Worm (Caenorhabditis elegans) whole organism, L4 larva: ENCODE measurements around the gene spop-1.
A peak's percentile ranks its signal among the peaks of the same experiment; 100 is the strongest.

Experiments
- D1046.2 ChIP-seq: fragments of 200-800 bp; sonication (Bioruptor generic); IDR thresholded peaks from 2 replicates; pipeline ENCODE4 v1.3.6; 2022; ENCODE audit warnings: missing genetic modification characterization, missing compliant biosample characterization
- F10B5.3 ChIP-seq: sonication (generic microtip); optimal IDR thresholded peaks from 2 replicates; lab custom pipeline; 2016; ENCODE audit warnings: mild to moderate bottlenecking, missing genetic modification characterization, missing compliant biosample characterization
- F44E2.7 ChIP-seq: fragments of 200-800 bp; sonication (Bioruptor generic); IDR thresholded peaks from 2 replicates; pipeline ENCODE4 v2.1.2; 2022; ENCODE audit warnings: missing genetic modification characterization, missing compliant biosample characterization
- R02D3.7 ChIP-seq: fragments of 150-350 bp; sonication (generic microtip); optimal IDR thresholded peaks from 3 replicates; lab custom pipeline; 2014; ENCODE audit warnings: missing biosample characterization, missing genetic modification characterization
- Y105C5A.15 ChIP-seq: fragments of 200-800 bp; sonication (Bioruptor generic); IDR thresholded peaks from 2 replicates; pipeline ENCODE4 v1.3.6; 2022; ENCODE audit warnings: missing genetic modification characterization, missing compliant biosample characterization
- Y48G9A.11 ChIP-seq: fragments of 200-800 bp; sonication (Bioruptor generic); IDR thresholded peaks from 2 replicates; pipeline ENCODE4 v1.3.6; 2022; ENCODE audit warnings: missing genetic modification reagents, missing genetic modification characterization, missing compliant biosample characterization
- ZK337.2 ChIP-seq: fragments of 200-800 bp; sonication (Bioruptor generic); IDR thresholded peaks from 2 replicates; pipeline ENCODE4 v1.3.6; 2022; ENCODE audit warnings: missing genetic modification reagents, missing genetic modification characterization, missing compliant biosample characterization
- ZK546.5 ChIP-seq, 2 experiments: sonication (generic microtip); optimal IDR thresholded peaks; 2 replicates each; lab custom pipeline; 2017; ENCODE audit warnings: missing biosample characterization in 2 of 2, missing genetic modification characterization in 2 of 2
- aha-1 ChIP-seq: fragments of 150-350 bp; peaks from one replicate; lab custom pipeline; 2014; ENCODE audit warnings: missing biosample characterization, missing genetic modification characterization
- ceh-20 ChIP-seq: fragments of 200-800 bp; sonication (Bioruptor generic); IDR thresholded peaks from 2 replicates; pipeline ENCODE4 v1.3.6; 2022; ENCODE audit warnings: missing genetic modification reagents, missing genetic modification characterization, missing compliant biosample characterization
- ceh-44 ChIP-seq: fragments of 200-800 bp; sonication (Bioruptor generic); IDR thresholded peaks from 2 replicates; pipeline ENCODE4 v1.3.6; 2022; ENCODE audit warnings: missing genetic modification reagents, missing genetic modification characterization, missing compliant biosample characterization
- ctbp-1 ChIP-seq: fragments of 200-800 bp; sonication (Bioruptor generic); IDR thresholded peaks from 2 replicates; pipeline ENCODE4 v1.3.6; 2022; ENCODE audit warnings: missing genetic modification reagents, missing genetic modification characterization, missing compliant biosample characterization
- daf-12 ChIP-seq: fragments of 150-350 bp; optimal IDR thresholded peaks from 2 replicates; lab custom pipeline; 2014; ENCODE audit warnings: missing biosample characterization, missing genetic modification reagents, missing genetic modification characterization
- dmd-9 ChIP-seq: fragments of 200-800 bp; sonication (Bioruptor generic); IDR thresholded peaks from 2 replicates; pipeline ENCODE4 v1.3.6; 2022; ENCODE audit warnings: missing genetic modification reagents, missing genetic modification characterization, missing compliant biosample characterization
- dve-1 ChIP-seq: sonication (generic microtip); optimal IDR thresholded peaks from 2 replicates; lab custom pipeline; 2017; ENCODE audit warnings: antibody characterized with exemption, mild to moderate bottlenecking, missing genetic modification characterization, missing compliant biosample characterization; ENCODE audit not compliant: insufficient read depth
- egl-43 ChIP-seq: fragments of 200-800 bp; sonication (Bioruptor generic); IDR thresholded peaks from 2 replicates; pipeline ENCODE4 v1.3.6; 2022; ENCODE audit warnings: missing genetic modification reagents, missing genetic modification characterization, missing compliant biosample characterization
- fkh-10 ChIP-seq: fragments of 150-350 bp; optimal IDR thresholded peaks from 2 replicates; lab custom pipeline; 2014; ENCODE audit warnings: missing biosample characterization, missing genetic modification reagents, missing genetic modification characterization
- fos-1 ChIP-seq: fragments of 150-350 bp; optimal IDR thresholded peaks from 2 replicates; lab custom pipeline; 2014; ENCODE audit warnings: missing biosample characterization, missing genetic modification characterization
- gei-8 ChIP-seq: fragments of 200-800 bp; sonication (Bioruptor generic); optimal IDR thresholded peaks from 2 replicates; lab custom pipeline; 2018; ENCODE audit warnings: mild to moderate bottlenecking, missing genetic modification characterization, missing compliant biosample characterization
- hif-1 ChIP-seq, 2 experiments: sonication (generic microtip); optimal IDR thresholded peaks; 2 replicates each; lab custom pipeline; 2016 to 2017; ENCODE audit warnings: missing compliant biosample characterization in 2 of 2, missing genetic modification characterization in 2 of 2, missing genetic modification reagents in 2 of 2, missing genotype in 2 of 2, mild to moderate bottlenecking in 1 of 2
- hlh-11 ChIP-seq: fragments of 200-800 bp; sonication (Bioruptor generic); optimal IDR thresholded peaks from 2 replicates; lab custom pipeline; 2018; ENCODE audit warnings: mild to moderate bottlenecking, missing genetic modification characterization, missing compliant biosample characterization
- hlh-30 ChIP-seq: sonication (generic microtip); optimal IDR thresholded peaks from 2 replicates; lab custom pipeline; 2017; ENCODE audit warnings: antibody characterized with exemption, mild to moderate bottlenecking, missing genetic modification characterization, missing compliant biosample characterization; ENCODE audit not compliant: insufficient read depth
- lim-7 ChIP-seq: fragments of 200-800 bp; sonication (Bioruptor generic); IDR thresholded peaks from 2 replicates; pipeline ENCODE4 v1.3.6; 2022; ENCODE audit warnings: missing genetic modification characterization, missing compliant biosample characterization
- lin-29 ChIP-seq: fragments of 200-800 bp; sonication (Bioruptor generic); IDR thresholded peaks from 2 replicates; pipeline ENCODE4 v1.3.6; 2022; ENCODE audit warnings: missing genetic modification reagents, missing genetic modification characterization, missing compliant biosample characterization
- lin-39 ChIP-seq: fragments of 150-350 bp; optimal IDR thresholded peaks from 2 replicates; lab custom pipeline; 2014; ENCODE audit warnings: missing biosample characterization, missing genetic modification reagents, missing genetic modification characterization
- lsy-2 ChIP-seq, 2 experiments: fragments of 150-350 bp in 1 of 2; sonication (generic microtip) in 1 of 2; optimal IDR thresholded peaks; 2 replicates each; lab custom pipeline; 2014 to 2017; ENCODE audit warnings: missing biosample characterization in 2 of 2, missing genetic modification characterization in 2 of 2
- madf-5 ChIP-seq, 2 experiments: fragments of 200-800 bp; sonication (Bioruptor generic); IDR thresholded peaks; 2 replicates each; pipeline ENCODE4 v1.3.6; 2022; ENCODE audit warnings: missing compliant biosample characterization in 2 of 2, missing genetic modification characterization in 2 of 2
- madf-9 ChIP-seq: fragments of 200-800 bp; sonication (Bioruptor generic); conservative IDR thresholded peaks from 2 replicates; pipeline ENCODE4 v1.3.6; 2022; ENCODE audit warnings: missing genetic modification reagents, missing genetic modification characterization, missing compliant biosample characterization
- mdl-1 ChIP-seq, 2 experiments: fragments of 150-350 bp in 1 of 2; sonication (generic microtip) in 1 of 2; optimal IDR thresholded peaks; 2 replicates each; lab custom pipeline; 2014 to 2017; ENCODE audit warnings: missing biosample characterization in 2 of 2, missing genetic modification characterization in 2 of 2
- mdt-29 ChIP-seq: fragments of 200-800 bp; sonication (Bioruptor generic); IDR thresholded peaks from 2 replicates; pipeline ENCODE4 v1.3.6; 2022; ENCODE audit warnings: missing genetic modification reagents, missing genetic modification characterization, missing compliant biosample characterization
- mxl-3 ChIP-seq: fragments of 200-800 bp; sonication (Bioruptor generic); optimal IDR thresholded peaks from 2 replicates; lab custom pipeline; 2018; ENCODE audit warnings: mild to moderate bottlenecking, missing genetic modification characterization, missing compliant biosample characterization
- nhr-10 ChIP-seq: fragments of 150-350 bp; optimal IDR thresholded peaks from 2 replicates; lab custom pipeline; 2014; ENCODE audit warnings: missing biosample characterization, missing genetic modification characterization
- nhr-11 ChIP-seq: fragments of 150-350 bp; optimal IDR thresholded peaks from 2 replicates; lab custom pipeline; 2014; ENCODE audit warnings: missing biosample characterization, missing genetic modification characterization
- nhr-237 ChIP-seq: sonication (generic microtip); optimal IDR thresholded peaks from 2 replicates; lab custom pipeline; 2017; ENCODE audit warnings: missing biosample characterization, missing genetic modification characterization
- nhr-25 ChIP-seq: sonication (generic microtip); optimal IDR thresholded peaks from 2 replicates; lab custom pipeline; 2017; ENCODE audit warnings: missing genetic modification characterization, mild to moderate bottlenecking, missing compliant biosample characterization, antibody characterized with exemption, moderate library complexity, borderline replicate concordance; ENCODE audit not compliant: insufficient read depth
- nhr-48 ChIP-seq: sonication (generic microtip); optimal IDR thresholded peaks from 2 replicates; lab custom pipeline; 2016; ENCODE audit warnings: mild to moderate bottlenecking, missing genetic modification characterization, missing compliant biosample characterization
- nhr-6 ChIP-seq: fragments of 150-350 bp; optimal IDR thresholded peaks from 2 replicates; lab custom pipeline; 2014; ENCODE audit warnings: missing biosample characterization, missing genetic modification characterization
- nhr-76 ChIP-seq: fragments of 150-350 bp; optimal IDR thresholded peaks from 2 replicates; lab custom pipeline; 2014; ENCODE audit warnings: missing biosample characterization, missing genetic modification characterization
- nhr-77 ChIP-seq: fragments of 150-350 bp; optimal IDR thresholded peaks from 2 replicates; lab custom pipeline; 2014; ENCODE audit warnings: missing biosample characterization, missing genetic modification characterization
- saeg-2 ChIP-seq: fragments of 200-800 bp; sonication (Bioruptor generic); IDR thresholded peaks from 2 replicates; pipeline ENCODE4 v1.3.6; 2022; ENCODE audit warnings: missing genetic modification reagents, missing genetic modification characterization, missing compliant biosample characterization
- sdz-12 ChIP-seq: fragments of 200-800 bp; sonication (Bioruptor generic); optimal IDR thresholded peaks from 2 replicates; lab custom pipeline; 2018; ENCODE audit warnings: mild to moderate bottlenecking, missing genetic modification characterization, missing compliant biosample characterization
- snpc-1.2 ChIP-seq: fragments of 200-800 bp; sonication (Bioruptor generic); IDR thresholded peaks from 2 replicates; pipeline ENCODE4 v1.3.6; 2022; ENCODE audit warnings: missing genetic modification reagents, missing genetic modification characterization, missing compliant biosample characterization
- snpc-4 ChIP-seq: fragments of 150-350 bp; optimal IDR thresholded peaks from 2 replicates; lab custom pipeline; 2014; ENCODE audit warnings: missing biosample characterization, missing genetic modification characterization
- spr-1 ChIP-seq: sonication (generic microtip); optimal IDR thresholded peaks from 2 replicates; lab custom pipeline; 2016; ENCODE audit warnings: mild to moderate bottlenecking, missing genetic modification characterization, missing compliant biosample characterization
- unc-62 ChIP-seq, 3 experiments: fragments of 150-350 bp in 1 of 3; sonication (generic microtip); optimal IDR thresholded peaks in 2 of 3; peaks in 1 of 3; 1 replicate in 1 of 3; 2 replicates in 2 of 3; lab custom pipeline; 2014 to 2017; ENCODE audit warnings: missing biosample characterization in 3 of 3, missing genetic modification characterization in 3 of 3, missing genetic modification reagents in 3 of 3, missing genotype in 1 of 3
- zfp-2 ChIP-seq: sonication (generic microtip); optimal IDR thresholded peaks from 2 replicates; lab custom pipeline; 2016; ENCODE audit warnings: mild to moderate bottlenecking, missing genetic modification characterization, missing compliant biosample characterization
- zfp-3 ChIP-seq: fragments of 200-800 bp; sonication (Bioruptor generic); conservative IDR thresholded peaks from 2 replicates; pipeline ENCODE4 v1.3.6; 2022; ENCODE audit warnings: missing genetic modification reagents, missing genetic modification characterization, missing compliant biosample characterization
- ztf-11 ChIP-seq: fragments of 150-350 bp; optimal IDR thresholded peaks from 2 replicates; lab custom pipeline; 2014; ENCODE audit warnings: missing biosample characterization, missing genetic modification characterization

Gene spop-1

ce11 chrIII:10094538-10094937 is 3.3 kb downstream of the spop-1 start (continued):
- no peak for TF ChIP-seq hlh-30 (tag; lab: Kevin White, UChicago)
- no peak for TF ChIP-seq lsy-2 (tag; optimal IDR thresholded peaks at IDR 0.05; lab: Kevin White, UChicago)
- peak; percentile 30 for TF ChIP-seq nhr-25 (tag; lab: Kevin White, UChicago)
- no peak for TF ChIP-seq nhr-10
- TF ChIP-seq D1046.2 (GFP tag; lab: Robert Waterston, UW), result no peak
- TF ChIP-seq F44E2.7 (GFP tag; lab: Robert Waterston, UW), result no peak
- TF ChIP-seq lim-7, result no peak
- no peak for TF ChIP-seq mdt-29 (GFP tag; lab: Robert Waterston, UW)
- peak; percentile 68 for TF ChIP-seq mxl-3 (GFP tag; lab: Kevin White, UChicago)
- TF ChIP-seq nhr-48 (tag; lab: Kevin White, UChicago), result peak; percentile 38
- TF ChIP-seq ceh-44 (GFP tag; lab: Robert Waterston, UW), result no peak
- no peak for TF ChIP-seq spr-1 (tag; lab: Kevin White, UChicago)
- TF ChIP-seq nhr-76 (tag; lab: Kevin White, UChicago), result no peak
- no peak for TF ChIP-seq zfp-2
- peak in 1 of 2 experiments; percentile 25 for TF ChIP-seq mdl-1 (tag; optimal IDR thresholded peaks at IDR 0.05; lab: Kevin White, UChicago)
- no peak for TF ChIP-seq nhr-77 (tag; lab: Kevin White, UChicago)
- TF ChIP-seq dmd-9, result no peak
- no peak for TF ChIP-seq fkh-10 (GFP tag; lab: Kevin White, UChicago)
- no peak for TF ChIP-seq unc-62 (GFP tag; optimal IDR thresholded peaks at IDR 0.05 in 1 of 2; lab: Kevin White, UChicago)
- TF ChIP-seq unc-62 (tag; optimal IDR thresholded peaks at IDR 0.05; lab: Kevin White, UChicago), result no peak
- TF ChIP-seq saeg-2 (GFP tag; lab: Robert Waterston, UW), result no peak
- TF ChIP-seq gei-8 (GFP tag; lab: Kevin White, UChicago), result no peak
- TF ChIP-seq egl-43, result 0 out of 2 replicates have a peak, but pooled peaks have one; percentile 45
- TF ChIP-seq F10B5.3, result no peak
- peak in 1 of 2 experiments; percentile 9 for TF ChIP-seq hif-1 (tag; optimal IDR thresholded peaks at IDR 0.05; lab: Kevin White, UChicago)
- no peak for TF ChIP-seq nhr-6 (tag; lab: Kevin White, UChicago)
- TF ChIP-seq ztf-11 (tag; lab: Kevin White, UChicago), result no peak
- TF ChIP-seq nhr-11, result no peak
- no peak for TF ChIP-seq nhr-237 (tag; lab: Kevin White, UChicago)
- TF ChIP-seq zfp-3 (GFP tag; lab: Robert Waterston, UW), result 0 out of 2 replicates have a peak, but pooled peaks have one; percentile 39
- no peak for TF ChIP-seq Y105C5A.15
- TF ChIP-seq dve-1 (tag; lab: Kevin White, UChicago), result no peak
- TF ChIP-seq lin-39 (tag; lab: Kevin White, UChicago), result no peak
- peak; percentile 63 for TF ChIP-seq hlh-11
- TF ChIP-seq madf-9, result peak; percentile 83
- no peak for TF ChIP-seq fos-1 (tag; lab: Kevin White, UChicago)
- TF ChIP-seq Y48G9A.11 (GFP tag; lab: Robert Waterston, UW), result no peak
- no peak for TF ChIP-seq R02D3.7 (tag; lab: Kevin White, UChicago)
- TF ChIP-seq ctbp-1 (GFP tag; lab: Robert Waterston, UW), result 0 out of 2 replicates have a peak, but pooled peaks have one; percentile 9
- TF ChIP-seq snpc-4 (tag; lab: Kevin White, UChicago), result no peak
- no peak for TF ChIP-seq lin-29 (GFP tag; lab: Robert Waterston, UW)
- no peak for TF ChIP-seq madf-5 (GFP tag; IDR thresholded peaks at IDR 0.05; lab: Robert Waterston, UW)
- no peak for TF ChIP-seq daf-12
- TF ChIP-seq ceh-20, result no peak
- TF ChIP-seq ZK546.5 (tag; optimal IDR thresholded peaks at IDR 0.05; lab: Kevin White, UChicago), result no peak
- TF ChIP-seq ZK337.2 (GFP tag; lab: Robert Waterston, UW), result 0 out of 2 replicates have a peak, but pooled peaks have one; percentile 49
- TF ChIP-seq aha-1 (tag; lab: Kevin White, UChicago), result no peak
- TF ChIP-seq sdz-12 (GFP tag; lab: Kevin White, UChicago), result no peak
- no peak for TF ChIP-seq snpc-1.2
